Worm (Caenorhabditis elegans): Measurements from ENCODE around the gene del-7.

- TF ChIP-seq tab-1 (GFP tag; IDR thresholded peaks at IDR 0.05) (no peak), cog-1 (tag; optimal IDR thresholded peaks at IDR 0.05) (no peak), T22C8.4 (GFP tag; IDR thresholded peaks at IDR 0.05) (no peak), ztf-23 (GFP tag; IDR thresholded peaks at IDR 0.05) (no peak)
Observed at ce11 chrIV:7712252-7712651, 48.0 kb upstream of the del-7 start.

All from whole organism, midembryonic.